Fruit fly (Drosophila melanogaster) whole organism: ENCODE results near the gene Ets96B.

Experiments
- CG8478 ChIP-seq: fragments of >200 bp; optimal IDR thresholded peaks from 2 replicates; lab custom pipeline; 2018; ENCODE audit warnings: inconsistent platforms
- Dll ChIP-seq: fragments of >200 bp; optimal IDR thresholded peaks from 2 replicates; lab custom pipeline; 2017
- EcR ChIP-seq, 2 experiments: fragments of >200 bp; optimal IDR thresholded peaks; 2 replicates each; lab custom pipeline; 2017; ENCODE audit warnings: missing biosample characterization in 2 of 2, missing genetic modification characterization in 2 of 2, missing genetic modification reagents in 2 of 2
- pan ChIP-seq: fragments of >200 bp; optimal IDR thresholded peaks from 2 replicates; lab custom pipeline; 2017
- psq ChIP-seq: fragments of >200 bp; optimal IDR thresholded peaks from 2 replicates; lab custom pipeline; 2017
- usp ChIP-seq: fragments of >200 bp; optimal IDR thresholded peaks from 2 replicates; lab custom pipeline; 2017; ENCODE audit warnings: missing biosample characterization, missing genetic modification characterization, mixed read lengths

The Ets96B gene

DNA sequence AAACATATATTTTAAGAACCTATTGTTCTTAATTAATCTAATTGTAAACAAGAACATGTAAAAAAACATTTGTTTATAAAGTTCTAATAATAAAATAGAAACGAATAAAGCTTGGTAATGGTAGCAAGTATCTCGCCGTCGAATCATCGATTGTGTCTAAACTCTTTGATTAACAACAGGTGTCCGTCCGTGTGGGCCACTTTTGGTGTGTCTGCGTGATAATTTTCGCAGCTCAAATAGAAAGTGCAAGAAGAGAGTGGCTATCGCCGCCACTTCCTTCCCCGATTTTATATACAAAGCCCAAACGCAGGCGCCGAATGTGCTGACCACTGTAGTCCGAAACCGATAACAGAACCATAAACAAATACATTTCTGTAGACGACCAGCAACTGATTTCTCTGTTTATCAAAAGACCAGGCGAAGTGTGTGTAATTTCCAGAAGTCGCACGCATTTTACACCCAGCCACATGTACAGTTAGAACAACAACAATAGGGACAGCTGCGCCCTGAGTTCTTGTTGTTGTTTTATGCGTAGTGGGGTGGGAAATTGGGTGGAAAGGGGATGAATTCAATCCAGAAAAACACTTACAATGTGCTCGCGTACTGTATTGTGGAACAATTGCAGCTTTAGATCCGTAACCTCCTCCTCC is 25.3 kb downstream of the Ets96B start:
- no peak for TF ChIP-seq EcR (GFP tag; optimal IDR thresholded peaks at IDR 0.05; lab: Kevin White, UChicago)
- no peak for TF ChIP-seq CG8478 (lab: Kevin White, UChicago)
- TF ChIP-seq pan, result no peak
- TF ChIP-seq psq (lab: Kevin White, UChicago), result no peak
- TF ChIP-seq usp (GFP tag; lab: Kevin White, UChicago), result no peak
- no peak for TF ChIP-seq Dll (lab: Kevin White, UChicago)

DNA sequence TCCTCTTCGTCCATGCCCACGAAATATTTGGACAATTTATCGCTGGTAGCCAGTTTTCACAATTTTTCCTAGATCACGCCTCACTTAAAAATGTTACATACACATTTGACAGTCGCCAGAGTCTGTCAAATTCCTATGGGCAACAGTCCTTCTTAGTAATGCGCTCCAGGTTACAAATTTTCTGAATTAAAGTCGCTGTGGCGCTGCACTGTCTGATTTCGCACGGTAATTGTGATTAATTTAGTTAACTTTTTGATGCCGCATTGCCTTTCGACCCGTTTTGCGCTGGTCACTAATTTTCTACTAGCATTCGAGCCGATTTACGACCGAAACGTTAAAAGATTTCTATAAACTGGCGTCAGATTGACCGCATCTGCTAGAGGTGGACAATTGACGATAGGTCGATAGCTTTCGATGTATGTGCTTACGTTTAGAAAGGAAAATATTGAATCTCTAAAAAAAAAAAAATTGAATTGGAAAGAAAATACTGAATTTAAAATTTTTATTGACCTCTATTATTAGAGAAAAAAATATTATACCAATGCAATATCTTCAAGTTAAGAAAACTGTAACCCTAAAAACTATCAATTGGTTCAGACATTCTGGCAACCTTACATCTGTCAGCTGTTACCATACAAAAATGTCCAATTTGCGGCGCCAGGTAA is 25.9 kb downstream of the Ets96B start, which contains the start of the genes lili and CG34150:
TSS of gene lili (minus strand) at position 376 of the 665 bp plus-strand sequence.
TSS of gene CG34150 (plus strand) at position 626 of the 665 bp plus-strand sequence.
- TF ChIP-seq Dll (lab: Kevin White, UChicago), result no peak
- no peak for TF ChIP-seq pan
- TF ChIP-seq CG8478 (lab: Kevin White, UChicago), result no peak
- TF ChIP-seq psq (lab: Kevin White, UChicago), result no peak
- no peak for TF ChIP-seq usp (GFP tag; lab: Kevin White, UChicago)
- TF ChIP-seq EcR (GFP tag; optimal IDR thresholded peaks at IDR 0.05; lab: Kevin White, UChicago), result no peak

DNA sequence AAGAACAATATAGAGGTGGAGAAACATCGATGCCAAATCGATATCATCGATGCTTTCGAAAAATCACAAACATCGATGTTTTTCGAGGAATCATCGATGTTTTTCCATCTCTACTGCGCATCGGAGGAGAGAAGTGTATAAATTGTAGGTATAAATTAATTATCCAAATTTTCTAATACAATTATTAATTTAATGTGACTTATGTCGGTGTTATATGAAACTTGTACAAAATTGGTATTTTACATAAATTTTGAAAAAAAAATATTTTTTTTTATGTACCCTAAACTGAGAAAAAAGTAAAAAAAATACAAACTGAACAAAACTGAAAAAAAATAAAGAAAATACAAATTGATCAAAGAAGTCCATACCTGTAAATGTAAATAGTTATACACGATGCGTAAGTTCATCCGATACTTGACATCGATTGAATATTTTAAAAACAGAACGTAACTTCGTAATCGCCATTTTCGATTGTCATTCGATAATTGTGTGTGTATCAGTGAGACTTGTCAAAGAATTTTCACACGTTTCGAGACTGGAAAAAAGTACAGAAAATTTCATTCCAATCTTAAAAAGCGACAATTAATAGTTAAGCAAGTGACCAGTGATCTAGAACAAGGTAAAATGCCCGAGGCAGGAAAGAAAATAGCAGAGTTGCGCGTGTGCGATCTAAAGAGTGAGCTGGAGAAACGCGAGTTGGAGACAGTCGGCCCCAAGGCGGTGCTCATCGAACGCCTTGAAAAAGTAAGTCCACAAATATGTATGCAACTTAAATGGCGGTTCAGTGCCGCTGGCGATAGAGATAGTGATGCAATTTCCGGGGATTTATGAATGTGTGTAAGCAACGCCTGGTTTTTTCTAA is 29.4 kb downstream of the Ets96B start, which contains the start of the genes CG5808 and Saf-B:
TSS of gene CG5808 (minus strand) at position 15 of the 862 bp plus-strand sequence.
TSS of gene Saf-B (plus strand) at position 472 of the 862 bp plus-strand sequence.
- TF ChIP-seq CG8478 (lab: Kevin White, UChicago) (no peak), psq (lab: Kevin White, UChicago) (no peak), EcR (GFP tag; optimal IDR thresholded peaks at IDR 0.05; lab: Kevin White, UChicago) (no peak), pan (no peak), Dll (lab: Kevin White, UChicago) (no peak), usp (GFP tag; lab: Kevin White, UChicago) (no peak)

DNA sequence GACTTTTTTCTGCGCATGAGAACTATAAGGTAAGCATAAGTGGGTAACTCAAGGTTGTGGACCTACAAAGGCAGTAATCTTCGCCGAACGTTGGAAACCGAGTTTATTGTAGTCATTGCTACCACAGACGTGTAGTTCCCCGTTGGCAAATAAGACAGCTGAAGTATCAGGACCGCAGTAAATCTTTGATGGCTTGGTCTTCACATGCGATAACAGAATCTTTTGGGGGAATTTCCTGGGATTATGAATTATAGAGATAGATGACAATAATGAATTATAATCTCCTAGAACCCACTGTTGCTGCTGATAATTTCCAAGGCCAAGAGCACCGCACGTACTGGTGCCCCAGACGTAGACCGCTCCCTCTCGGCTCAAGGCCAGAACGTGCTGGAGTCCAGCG is 35.2 kb downstream of the Ets96B start:
- no peak for TF ChIP-seq EcR (GFP tag; optimal IDR thresholded peaks at IDR 0.05; lab: Kevin White, UChicago)
- TF ChIP-seq pan, result no peak
- TF ChIP-seq Dll (lab: Kevin White, UChicago), result no peak
- TF ChIP-seq usp (GFP tag; lab: Kevin White, UChicago), result no peak
- TF ChIP-seq psq (lab: Kevin White, UChicago), result no peak
- no peak for TF ChIP-seq CG8478 (lab: Kevin White, UChicago)

DNA sequence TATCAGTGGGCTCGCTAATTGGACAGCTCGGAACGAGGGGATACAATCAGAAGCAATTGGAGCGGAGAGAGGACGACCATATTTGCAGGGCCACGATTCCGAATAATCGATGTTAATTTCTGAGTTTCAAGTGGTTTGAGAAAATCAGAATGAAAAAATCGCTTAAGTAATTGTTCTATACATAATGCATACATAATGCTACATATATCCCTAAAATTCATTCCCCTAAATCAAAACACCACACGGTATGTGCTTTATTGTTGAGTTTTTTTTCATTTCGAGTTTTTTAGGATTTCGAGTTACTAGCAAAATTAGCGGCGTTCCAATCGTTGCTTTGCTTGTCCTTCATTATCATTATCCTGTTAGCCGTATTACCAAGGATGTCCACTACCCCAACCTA is 37.7 kb downstream of the Ets96B start, which contains the start of gene niki:
TSS of gene niki (minus strand) at position 101 of the 400 bp plus-strand sequence.
- TF ChIP-seq psq (lab: Kevin White, UChicago) (no peak), usp (GFP tag; lab: Kevin White, UChicago) (no peak), CG8478 (lab: Kevin White, UChicago) (no peak), Dll (lab: Kevin White, UChicago) (no peak), EcR (GFP tag; optimal IDR thresholded peaks at IDR 0.05; lab: Kevin White, UChicago) (no peak), pan (no peak)

DNA sequence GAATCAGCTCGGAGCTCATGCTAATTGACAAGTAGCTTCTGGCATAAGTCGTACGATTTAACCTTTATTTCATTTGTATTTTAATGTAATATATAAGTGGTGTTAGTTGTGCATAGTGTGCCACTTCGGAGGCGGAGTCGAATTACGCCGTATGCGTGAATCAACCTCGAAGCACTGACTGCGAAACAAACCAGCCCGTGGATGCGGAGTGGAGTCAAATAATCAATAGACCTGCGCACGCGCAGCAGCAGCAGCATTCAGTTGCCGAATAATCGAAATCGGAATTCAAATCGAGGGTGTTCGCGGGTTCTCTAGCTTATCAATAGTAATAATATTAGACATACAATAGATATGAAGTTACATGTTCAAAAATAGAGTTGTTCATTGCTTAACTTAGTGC is 40.4 kb downstream of the Ets96B start, which contains the start of gene RabX4:
TSS of gene RabX4 (minus strand) at position 176 of the 400 bp plus-strand sequence.
- TF ChIP-seq psq (lab: Kevin White, UChicago) (no peak), pan (no peak), EcR (GFP tag; optimal IDR thresholded peaks at IDR 0.05; lab: Kevin White, UChicago) (no peak), Dll (lab: Kevin White, UChicago) (no peak), usp (GFP tag; lab: Kevin White, UChicago) (no peak), CG8478 (lab: Kevin White, UChicago) (no peak)

- no peak for TF ChIP-seq CG8478 (lab: Kevin White, UChicago)
- TF ChIP-seq Dll (lab: Kevin White, UChicago), result no peak
- TF ChIP-seq pan, result no peak
- TF ChIP-seq EcR (GFP tag; optimal IDR thresholded peaks at IDR 0.05; lab: Kevin White, UChicago), result no peak
- no peak for TF ChIP-seq usp (GFP tag; lab: Kevin White, UChicago)
- TF ChIP-seq psq (lab: Kevin White, UChicago), result no peak
Observed at dm6 chr3R:24829887-24830351, 42.1 kb downstream of the Ets96B start, which contains the start of the genes Kaz and CG43273. Gene Kaz, minus strand, starts transcription at chr3R:24829959. Gene CG43273, plus strand, starts transcription at chr3R:24830301.

DNA sequence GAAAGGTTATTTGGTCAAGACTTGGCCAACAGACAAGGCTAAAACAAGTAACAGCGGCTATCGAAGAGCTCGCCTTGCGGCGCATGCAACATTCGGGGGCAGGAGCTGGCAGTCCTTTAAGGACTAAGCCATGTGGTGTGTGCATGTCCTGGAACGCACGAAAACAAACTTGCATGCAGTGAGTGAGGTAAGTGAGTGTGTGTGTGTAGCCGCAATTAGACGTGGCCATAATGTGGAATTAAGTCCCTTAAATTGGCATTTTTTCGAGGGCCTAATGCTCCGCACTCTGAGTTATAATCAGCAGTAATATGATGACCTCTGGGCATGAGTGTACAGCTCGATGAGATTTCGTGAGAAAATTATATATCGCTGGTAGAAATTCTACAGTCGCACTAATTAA is 45.8 kb downstream of the Ets96B start, which contains the start of gene sosie:
TSS of gene sosie (plus strand) at position 301 of the 400 bp plus-strand sequence.
- TF ChIP-seq pan (no peak), EcR (GFP tag; optimal IDR thresholded peaks at IDR 0.05; lab: Kevin White, UChicago) (no peak), psq (lab: Kevin White, UChicago) (no peak), usp (GFP tag; lab: Kevin White, UChicago) (no peak), CG8478 (lab: Kevin White, UChicago) (no peak), Dll (lab: Kevin White, UChicago) (no peak)

DNA sequence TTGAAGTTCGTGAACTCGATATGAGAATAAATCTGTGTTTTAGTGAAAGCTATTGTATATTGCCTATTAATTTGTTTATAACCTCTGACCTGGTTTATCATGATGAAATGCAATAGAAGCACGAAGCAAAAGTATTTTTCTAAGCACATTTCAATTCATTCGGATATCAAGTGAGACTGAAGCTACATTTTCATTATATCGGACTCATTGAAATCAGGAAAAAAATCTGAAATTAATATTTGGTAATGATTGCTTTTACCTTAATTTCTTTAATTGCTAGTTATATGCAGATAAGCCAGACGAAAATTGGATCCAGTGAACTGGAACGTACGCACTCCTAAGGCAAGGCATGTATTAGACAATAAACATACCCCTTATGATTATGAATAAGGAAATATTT is 53.2 kb downstream of the Ets96B start, which contains the start of gene CG33658:
TSS of gene CG33658 (minus strand) at position 101 of the 400 bp plus-strand sequence.
- TF ChIP-seq usp (GFP tag; lab: Kevin White, UChicago) (no peak), pan (no peak), CG8478 (lab: Kevin White, UChicago) (no peak), psq (lab: Kevin White, UChicago) (no peak), EcR (GFP tag; optimal IDR thresholded peaks at IDR 0.05; lab: Kevin White, UChicago) (no peak)

- TF ChIP-seq pan (no peak), usp (GFP tag; lab: Kevin White, UChicago) (no peak), Dll (lab: Kevin White, UChicago) (no peak), EcR (GFP tag; optimal IDR thresholded peaks at IDR 0.05; lab: Kevin White, UChicago) (no peak), CG8478 (lab: Kevin White, UChicago) (no peak), psq (lab: Kevin White, UChicago) (no peak)
Observed at dm6 chr3R:24841635-24842034, 53.8 kb downstream of the Ets96B start, which contains the start of gene Esp. Gene Esp, plus strand, starts transcription at chr3R:24841935.
